Fruit fly (Drosophila melanogaster) whole organism, larva: ENCODE measurements around the gene CG15631.

ENCODE experiments used
- noc ChIP-seq: fragments of 200-800 bp; sonication (Bioruptor generic); optimal IDR thresholded peaks from 3 replicates; lab custom pipeline; 2019; ENCODE audit warnings: missing biosample characterization, mild to moderate bottlenecking, missing genetic modification characterization, moderate library complexity

CG15631 gene

dm6 chr2L:4734358-4734757 lies at the start of gene CG15631:
CG15631 (minus strand) TSS chr2L:4734458.
- no peak for TF ChIP-seq noc (tag; lab: Kevin White, UChicago)

dm6 chr2L:4762595-4762994 lies 28.3 kb upstream of the CG15631 start, which contains the start of gene CG42523:
CG42523 (plus strand) TSS chr2L:4762895.
- no peak for TF ChIP-seq noc (tag; lab: Kevin White, UChicago)

dm6 chr2L:4726021-4726420 lies 8.2 kb downstream of the CG15631 start:
- no peak for TF ChIP-seq noc (tag; lab: Kevin White, UChicago)

dm6 chr2L:4701385-4701784 lies 32.9 kb downstream of the CG15631 start, which contains the start of gene Taf12L:
Taf12L (minus strand) TSS chr2L:4701485.
- TF ChIP-seq noc (tag; lab: Kevin White, UChicago): no peak

DNA sequence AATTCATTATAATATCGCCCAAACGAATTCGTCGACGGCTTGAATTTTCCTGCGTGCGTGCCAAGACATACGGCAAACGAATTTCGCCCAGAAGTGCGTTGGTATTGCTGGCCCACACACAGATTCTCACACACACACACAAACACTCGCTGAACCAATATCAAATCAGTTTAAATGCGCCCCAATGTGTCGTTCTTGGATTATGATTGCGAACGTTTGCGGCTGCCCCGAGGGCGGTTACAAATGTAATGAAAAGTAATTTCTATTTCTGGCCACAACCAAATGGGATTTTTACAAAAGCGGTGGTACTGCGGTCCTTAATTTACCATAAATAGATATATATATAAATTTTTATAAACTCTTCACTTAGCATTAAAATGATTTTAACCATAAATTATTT lies 35.4 kb downstream of the CG15631 start:
- TF ChIP-seq noc (tag; lab: Kevin White, UChicago): no peak

DNA sequence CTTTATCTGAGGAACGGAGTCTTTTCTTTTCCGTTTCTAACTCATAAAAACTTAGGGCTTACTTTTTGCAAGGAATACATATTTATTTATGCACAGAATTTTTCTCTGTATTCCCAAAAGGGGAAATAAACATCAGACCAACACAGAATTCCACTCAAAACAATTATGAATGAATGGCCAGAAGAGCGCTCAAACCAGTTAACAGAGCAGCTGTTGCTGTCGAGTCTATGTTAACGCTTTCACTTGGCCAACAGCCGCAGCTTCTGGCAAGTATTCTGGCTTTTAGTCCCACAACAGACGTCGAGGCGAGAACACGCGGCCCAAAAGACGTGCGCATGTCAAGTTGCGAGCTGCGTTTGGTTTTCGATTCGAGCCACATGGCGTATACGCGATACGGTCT lies 39.8 kb downstream of the CG15631 start, which contains the start of gene dcma:
Gene dcma, plus strand, starts transcription at position 301 of the 400 bp plus-strand sequence.
- no peak for TF ChIP-seq noc (tag; lab: Kevin White, UChicago)

dm6 chr2L:4690602-4691001 lies 43.7 kb downstream of the CG15631 start, which contains the start of gene CG3251:
CG3251 (minus strand) TSS chr2L:4690702.
- TF ChIP-seq noc (tag; lab: Kevin White, UChicago): no peak

DNA sequence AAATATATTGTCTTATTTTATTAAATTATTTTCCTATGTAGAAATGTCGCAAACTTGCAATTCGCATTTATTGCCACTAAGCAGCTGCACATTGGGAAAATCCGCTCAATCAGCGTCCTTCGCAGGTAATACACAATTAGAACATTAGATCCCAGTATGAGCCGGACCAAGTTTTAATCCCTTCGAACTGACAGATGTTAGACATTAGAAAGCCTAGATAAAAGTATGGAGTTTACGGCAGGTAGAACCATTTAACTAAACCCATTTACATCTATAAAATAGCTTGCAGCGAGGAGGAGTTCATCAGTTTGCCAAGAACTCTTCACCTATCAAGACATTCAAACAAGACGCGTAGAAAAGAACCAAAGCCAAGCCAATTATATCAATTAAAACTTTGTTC lies 47.0 kb downstream of the CG15631 start, which contains the start of gene Elba3:
Gene Elba3, plus strand, starts transcription at position 301 of the 400 bp plus-strand sequence.
- no peak for TF ChIP-seq noc (tag; lab: Kevin White, UChicago)

DNA sequence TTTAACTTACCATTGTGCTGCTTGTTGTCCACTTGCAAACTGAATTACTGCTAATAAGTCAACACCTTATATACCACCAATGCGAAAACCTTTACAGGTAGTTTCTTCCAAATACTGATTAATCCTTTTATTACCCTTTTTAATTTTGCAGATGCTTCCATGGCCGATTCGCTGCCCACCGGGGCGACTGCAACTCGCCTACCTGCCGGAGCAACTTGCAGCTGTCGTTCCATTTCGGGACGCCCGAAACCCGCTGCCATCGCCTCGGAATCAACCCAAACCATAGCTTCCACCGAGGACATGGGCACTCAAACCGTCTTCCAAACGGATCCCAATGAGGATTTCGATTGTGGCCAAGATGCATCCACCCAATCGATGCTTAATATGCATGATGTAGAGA lies 49.9 kb downstream of the CG15631 start, which contains the start of gene Elba1:
Gene Elba1, minus strand, starts transcription at position 101 of the 400 bp plus-strand sequence.
- TF ChIP-seq noc (tag; lab: Kevin White, UChicago): no peak
